Fruit fly (Drosophila melanogaster) whole organism, wandering third instar larva: ENCODE results near the gene CG42866.

ENCODE experiments used
- Abd-B ChIP-seq: fragments of >200 bp; optimal IDR thresholded peaks from 2 replicates; lab custom pipeline; 2017; ENCODE audit warnings: missing biosample characterization, missing genetic modification characterization
- CG9705 ChIP-seq: fragments of 200-800 bp; sonication (Bioruptor generic); optimal IDR thresholded peaks from 2 replicates; lab custom pipeline; 2018; ENCODE audit warnings: missing biosample characterization, mild to moderate bottlenecking, missing genetic modification characterization
- Dfd ChIP-seq: fragments of >200 bp; optimal IDR thresholded peaks from 2 replicates; lab custom pipeline; 2017; ENCODE audit warnings: missing biosample characterization, missing genetic modification characterization
- GATAd ChIP-seq: sonication (Bioruptor generic); optimal IDR thresholded peaks from 2 replicates; lab custom pipeline; 2016; ENCODE audit warnings: missing biosample characterization, missing genetic modification characterization
- Hnf4 ChIP-seq: fragments of 200-800 bp; sonication (Bioruptor generic); optimal IDR thresholded peaks from 2 replicates; lab custom pipeline; 2016; ENCODE audit warnings: missing biosample characterization, mild to moderate bottlenecking, missing genetic modification characterization
- Hr83 ChIP-seq: fragments of 200-300 bp; sonication (Bioruptor generic); optimal IDR thresholded peaks from 2 replicates; lab custom pipeline; 2016; ENCODE audit warnings: missing biosample characterization, mild to moderate bottlenecking, missing genetic modification characterization, moderate library complexity; ENCODE audit not compliant: poor library complexity, severe bottlenecking
- Jra ChIP-seq: sonication (Bioruptor generic); optimal IDR thresholded peaks from 2 replicates; lab custom pipeline; 2016; ENCODE audit warnings: missing biosample characterization, missing genetic modification characterization
- Mio ChIP-seq: sonication (Bioruptor generic); optimal IDR thresholded peaks from 2 replicates; lab custom pipeline; 2016; ENCODE audit warnings: missing biosample characterization, missing genetic modification characterization
- Myc ChIP-seq: fragments of >200 bp; optimal IDR thresholded peaks from 2 replicates; lab custom pipeline; 2017
- N ChIP-seq: fragments of >200 bp; optimal IDR thresholded peaks from 2 replicates; lab custom pipeline; 2018; ENCODE audit warnings: missing biosample characterization, missing external identifiers, missing genetic modification characterization
- OdsH ChIP-seq: fragments of 200-800 bp; sonication (Bioruptor generic); optimal IDR thresholded peaks from 2 replicates; lab custom pipeline; 2016; ENCODE audit warnings: missing biosample characterization, mild to moderate bottlenecking, missing genetic modification characterization
- Rel ChIP-seq, 2 experiments: fragments of 200-800 bp; sonication (Bioruptor generic) in 1 of 2; optimal IDR thresholded peaks; 2 replicates in 1 of 2; 3 replicates in 1 of 2; lab custom pipeline; 2016 to 2019; ENCODE audit warnings: mild to moderate bottlenecking in 2 of 2, missing biosample characterization in 2 of 2, missing genetic modification characterization in 2 of 2, moderate library complexity in 1 of 2
- Sp1 ChIP-seq: fragments of 200-800 bp; sonication (Bioruptor generic); optimal IDR thresholded peaks from 3 replicates; lab custom pipeline; 2019; ENCODE audit warnings: missing biosample characterization, mild to moderate bottlenecking, missing genetic modification characterization, moderate library complexity
- br ChIP-seq: fragments of 200-800 bp; sonication (Bioruptor generic); optimal IDR thresholded peaks from 2 replicates; lab custom pipeline; 2016; ENCODE audit warnings: missing biosample characterization, missing genetic modification characterization
- brk ChIP-seq: fragments of 200-800 bp; sonication (Bioruptor generic); optimal IDR thresholded peaks from 2 replicates; lab custom pipeline; 2016; ENCODE audit warnings: missing biosample characterization, mild to moderate bottlenecking, missing genetic modification characterization
- dsf ChIP-seq: sonication (Bioruptor generic); optimal IDR thresholded peaks from 2 replicates; lab custom pipeline; 2016; ENCODE audit warnings: missing biosample characterization, missing genetic modification characterization, borderline replicate concordance
- ey ChIP-seq: fragments of 200-800 bp; sonication (Bioruptor generic); optimal IDR thresholded peaks from 2 replicates; lab custom pipeline; 2016; ENCODE audit warnings: missing biosample characterization, missing genetic modification characterization
- foxo ChIP-seq, 2 experiments: fragments of 200-800 bp; sonication (Bioruptor generic); optimal IDR thresholded peaks; 2 replicates in 1 of 2; 3 replicates in 1 of 2; lab custom pipeline; 2016 to 2017; ENCODE audit warnings: missing biosample characterization in 2 of 2, missing genetic modification characterization in 2 of 2
- fru ChIP-seq: fragments of 200-800 bp; sonication (Bioruptor generic); optimal IDR thresholded peaks from 3 replicates; lab custom pipeline; 2016; ENCODE audit warnings: missing biosample characterization, mild to moderate bottlenecking, missing genetic modification characterization
- h ChIP-seq: fragments of 200-800 bp; sonication (Bioruptor generic); optimal IDR thresholded peaks from 3 replicates; lab custom pipeline; 2016; ENCODE audit warnings: missing biosample characterization, mild to moderate bottlenecking, missing genetic modification characterization
- jim ChIP-seq: fragments of 175-275, 200-325 bp; sonication (Bioruptor generic); optimal IDR thresholded peaks from 2 replicates; lab custom pipeline; 2016; ENCODE audit warnings: missing biosample characterization, mild to moderate bottlenecking, missing genetic modification characterization
- lola ChIP-seq: fragments of >200 bp; optimal IDR thresholded peaks from 2 replicates; lab custom pipeline; 2017; ENCODE audit warnings: missing biosample characterization, missing genetic modification characterization
- pan ChIP-seq: fragments of >200 bp; optimal IDR thresholded peaks from 2 replicates; lab custom pipeline; 2017
- psq ChIP-seq: fragments of 200-800 bp; sonication (Bioruptor generic); optimal IDR thresholded peaks from 3 replicates; lab custom pipeline; 2017; ENCODE audit warnings: missing biosample characterization, mild to moderate bottlenecking, missing genetic modification characterization, moderate library complexity
- rgr ChIP-seq: fragments of 200-800 bp; sonication (Bioruptor generic); optimal IDR thresholded peaks from 3 replicates; lab custom pipeline; 2016; ENCODE audit warnings: missing biosample characterization, mild to moderate bottlenecking, missing genetic modification characterization
- sage ChIP-seq: fragments of 200-800 bp; sonication (Bioruptor generic); optimal IDR thresholded peaks from 2 replicates; lab custom pipeline; 2016; ENCODE audit warnings: missing biosample characterization, mild to moderate bottlenecking, missing genetic modification characterization
- sv ChIP-seq: fragments of 200-800 bp; sonication (Bioruptor generic); optimal IDR thresholded peaks from 3 replicates; lab custom pipeline; 2016; ENCODE audit warnings: missing biosample characterization, missing genetic modification characterization
- tai ChIP-seq: sonication (Bioruptor generic); optimal IDR thresholded peaks from 2 replicates; lab custom pipeline; 2016; ENCODE audit warnings: missing biosample characterization, missing genetic modification characterization
- usp ChIP-seq: fragments of >200 bp; optimal IDR thresholded peaks from 2 replicates; lab custom pipeline; 2017; ENCODE audit warnings: missing biosample characterization, missing genetic modification characterization

The CG42866 gene

dm6 chr2L:19998139-19998538 lies 36.7 kb upstream of the CG42866 start:
- TF ChIP-seq N (no peak), CG9705 (GFP tag; lab: Kevin White, UChicago) (no peak), Rel (GFP tag; optimal IDR thresholded peaks at IDR 0.05; lab: Kevin White, UChicago) (no peak), Rel (tag; optimal IDR thresholded peaks at IDR 0.05; lab: Kevin White, UChicago) (no peak), tai (GFP tag; lab: Kevin White, UChicago) (no peak), Dfd (GFP tag; lab: Kevin White, UChicago) (no peak), ey (no peak), GATAd (GFP tag; lab: Kevin White, UChicago) (no peak), rgr (no peak), jim (no peak), psq (GFP tag; lab: Kevin White, UChicago) (no peak), Abd-B (GFP tag; lab: Kevin White, UChicago) (no peak), fru (GFP tag; lab: Kevin White, UChicago) (no peak)

DNA sequence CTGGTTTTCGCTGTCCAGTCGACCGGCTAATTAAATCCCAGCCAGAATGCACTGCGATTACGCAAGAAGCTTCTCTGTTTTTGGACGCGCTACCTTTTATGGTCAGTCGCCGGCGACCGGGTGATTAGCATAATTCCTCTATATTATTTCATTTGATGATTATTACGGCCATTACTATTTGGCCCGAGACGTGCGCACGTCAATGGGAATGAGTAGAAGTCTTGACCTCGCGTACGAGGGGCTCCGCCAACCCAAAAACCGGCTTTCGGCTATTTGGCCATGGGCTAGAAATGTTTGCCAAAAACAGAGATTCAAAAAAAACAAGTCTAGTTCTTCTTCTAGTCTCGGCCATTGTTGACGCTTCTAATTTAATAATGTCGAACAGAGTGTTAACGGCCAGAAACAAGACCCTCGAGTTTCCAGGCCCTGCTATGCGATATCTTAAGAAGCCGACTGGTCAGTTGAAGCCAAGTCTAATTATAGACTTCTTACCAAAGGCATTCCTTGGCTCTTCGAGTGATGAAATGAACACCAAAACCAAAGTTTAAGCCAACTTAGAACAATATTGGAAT lies 31.0 kb upstream of the CG42866 start:
- TF ChIP-seq lola (GFP tag; lab: Kevin White, UChicago) (no peak), Abd-B (GFP tag; lab: Kevin White, UChicago) (no peak), OdsH (GFP tag; lab: Kevin White, UChicago) (no peak), sv (GFP tag; lab: Kevin White, UChicago) (no peak)
- TF ChIP-seq, all 38 proteins: peak for 0

DNA sequence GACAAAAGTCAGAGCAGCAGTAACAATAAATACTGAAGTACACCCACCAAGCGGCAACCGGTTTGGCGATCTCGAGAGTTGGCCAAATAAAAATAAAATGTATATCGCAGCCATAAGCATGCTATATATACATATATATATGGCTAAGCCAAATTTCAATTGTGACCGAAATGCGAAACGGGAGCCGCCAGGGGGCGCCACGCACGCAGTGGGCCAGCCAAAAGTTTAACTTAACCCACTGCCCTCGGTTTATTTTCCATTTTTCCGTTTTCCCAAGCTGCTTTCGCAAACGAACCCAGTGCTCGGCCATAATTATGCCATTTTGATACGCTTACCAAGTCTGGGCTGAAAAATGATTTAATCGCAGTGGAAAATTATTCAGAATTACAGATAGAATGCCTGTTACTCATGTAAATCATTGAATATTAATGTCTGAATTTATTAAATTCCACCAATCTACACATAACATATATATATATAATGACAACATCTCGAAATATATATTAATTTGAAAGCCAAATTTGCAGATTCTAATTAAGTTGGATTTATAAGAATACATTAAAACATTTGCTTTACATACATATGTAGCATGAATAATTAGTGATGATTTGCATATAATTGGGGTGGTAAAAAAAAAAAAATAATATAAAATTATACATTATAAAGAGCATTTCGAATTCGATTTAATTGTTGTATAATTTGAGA lies 28.3 kb upstream of the CG42866 start:
- TF ChIP-seq br (GFP tag; lab: Kevin White, UChicago) (no peak), tai (GFP tag; lab: Kevin White, UChicago) (no peak), Dfd (GFP tag; lab: Kevin White, UChicago) (no peak), Mio (GFP tag; lab: Kevin White, UChicago) (no peak), ey (no peak), Jra (GFP tag; lab: Kevin White, UChicago) (no peak), Abd-B (GFP tag; lab: Kevin White, UChicago) (no peak), pan (lab: Kevin White, UChicago) (no peak), GATAd (GFP tag; lab: Kevin White, UChicago) (no peak), usp (no peak), Hr83 (GFP tag; lab: Kevin White, UChicago) (no peak), Sp1 (GFP tag; lab: Kevin White, UChicago) (no peak), brk (GFP tag; lab: Kevin White, UChicago) (no peak), Hnf4 (GFP tag; lab: Kevin White, UChicago) (no peak), sage (GFP tag; lab: Kevin White, UChicago) (no peak)

DNA sequence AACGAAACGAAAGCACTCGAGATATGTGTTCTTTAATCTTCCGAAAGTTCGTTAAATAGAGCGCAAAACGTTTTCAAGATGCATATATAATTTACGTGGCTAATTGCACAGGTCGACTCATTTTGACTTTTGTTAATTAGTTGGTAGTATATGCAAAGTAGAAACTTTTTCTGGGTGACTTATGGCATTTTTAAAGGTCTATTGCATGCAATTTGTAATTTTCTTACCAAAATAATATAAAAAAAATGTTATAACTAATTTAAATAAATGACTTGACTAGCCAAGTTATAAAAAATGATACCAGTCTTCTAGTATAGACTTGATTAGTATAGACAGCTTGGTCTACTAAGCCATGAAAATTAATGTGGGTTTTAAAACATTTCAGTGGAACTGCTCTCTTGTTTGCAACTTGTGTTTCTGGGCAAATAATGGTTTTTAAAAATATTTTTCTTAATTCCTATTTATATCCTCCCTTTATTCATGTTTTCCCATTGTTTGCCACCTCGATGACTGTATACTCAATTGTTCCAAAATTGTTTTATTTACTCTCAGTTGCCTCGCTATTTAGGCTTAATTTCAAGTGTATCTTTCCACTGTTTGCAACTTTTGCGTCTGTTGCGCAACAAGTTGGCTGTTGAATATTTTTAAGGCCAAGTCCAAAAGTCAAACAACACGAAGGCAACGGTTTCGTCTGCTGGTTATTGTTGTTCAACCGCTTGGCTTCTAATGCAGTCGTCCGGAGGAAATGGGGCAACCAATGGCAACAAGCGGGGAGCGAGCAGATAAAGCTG lies 26.6 kb upstream of the CG42866 start:
- TF ChIP-seq Hr83 (GFP tag; lab: Kevin White, UChicago) (peak; percentile 42), h (peak; percentile 6), foxo (GFP tag; optimal IDR thresholded peaks at IDR 0.05; lab: Kevin White, UChicago) (no peak), GATAd (GFP tag; lab: Kevin White, UChicago) (no peak), Mio (GFP tag; lab: Kevin White, UChicago) (no peak)

- no peak for TF ChIP-seq br (GFP tag; lab: Kevin White, UChicago)
- TF ChIP-seq h, result no peak
- TF ChIP-seq Myc (lab: Kevin White, UChicago), result no peak
- no peak for TF ChIP-seq pan (lab: Kevin White, UChicago)
- no peak for TF ChIP-seq dsf (GFP tag; lab: Kevin White, UChicago)
- TF ChIP-seq fru (GFP tag; lab: Kevin White, UChicago), result no peak
- no peak for TF ChIP-seq Hr83 (GFP tag; lab: Kevin White, UChicago)
Observed at dm6 chr2L:19967390-19967789, 5.9 kb upstream of the CG42866 start, which contains the start of gene Hf. TSS of gene Hf (minus strand) at chr2L:19967685.
